Fruit fly (Drosophila melanogaster) whole organism, wandering third instar larva: ENCODE results near the gene sloth2.
A peak's percentile ranks its signal among the peaks of the same experiment; 100 is the strongest.

ENCODE experiments used
- Abd-B ChIP-seq: fragments of >200 bp; optimal IDR thresholded peaks from 2 replicates; lab custom pipeline; 2017; ENCODE audit warnings: missing biosample characterization, missing genetic modification characterization
- CG32264 ChIP-seq: fragments of 200-800 bp; sonication (Bioruptor generic); optimal IDR thresholded peaks from 2 replicates; lab custom pipeline; 2016; ENCODE audit warnings: missing biosample characterization, missing genetic modification characterization
- CG9705 ChIP-seq: fragments of 200-800 bp; sonication (Bioruptor generic); optimal IDR thresholded peaks from 2 replicates; lab custom pipeline; 2018; ENCODE audit warnings: missing biosample characterization, mild to moderate bottlenecking, missing genetic modification characterization
- CrebA ChIP-seq: fragments of 200-800 bp; sonication (Bioruptor generic); optimal IDR thresholded peaks from 2 replicates; lab custom pipeline; 2016; ENCODE audit warnings: missing biosample characterization, mild to moderate bottlenecking, missing genetic modification characterization, borderline replicate concordance
- Dfd ChIP-seq: fragments of >200 bp; optimal IDR thresholded peaks from 2 replicates; lab custom pipeline; 2017; ENCODE audit warnings: missing biosample characterization, missing genetic modification characterization
- Dif ChIP-seq: fragments of 200-275, 200-300 bp; sonication (Bioruptor generic); optimal IDR thresholded peaks from 2 replicates; lab custom pipeline; 2018; ENCODE audit warnings: missing biosample characterization, missing genetic modification characterization; ENCODE audit not compliant: partially characterized antibody
- GATAd ChIP-seq: sonication (Bioruptor generic); optimal IDR thresholded peaks from 2 replicates; lab custom pipeline; 2016; ENCODE audit warnings: missing biosample characterization, missing genetic modification characterization
- HLH106 ChIP-seq: fragments of 200-800 bp; optimal IDR thresholded peaks from 3 replicates; lab custom pipeline; 2019; ENCODE audit warnings: missing biosample characterization, mild to moderate bottlenecking, missing genetic modification characterization, moderate library complexity
- Hnf4 ChIP-seq: fragments of 200-800 bp; sonication (Bioruptor generic); optimal IDR thresholded peaks from 2 replicates; lab custom pipeline; 2016; ENCODE audit warnings: missing biosample characterization, mild to moderate bottlenecking, missing genetic modification characterization
- Hr78 ChIP-seq: fragments of >200 bp; optimal IDR thresholded peaks from 2 replicates; lab custom pipeline; 2017; ENCODE audit warnings: missing biosample characterization, missing genetic modification characterization
- Jra ChIP-seq: sonication (Bioruptor generic); optimal IDR thresholded peaks from 2 replicates; lab custom pipeline; 2016; ENCODE audit warnings: missing biosample characterization, missing genetic modification characterization
- Mio ChIP-seq: sonication (Bioruptor generic); optimal IDR thresholded peaks from 2 replicates; lab custom pipeline; 2016; ENCODE audit warnings: missing biosample characterization, missing genetic modification characterization
- N ChIP-seq: fragments of >200 bp; optimal IDR thresholded peaks from 2 replicates; lab custom pipeline; 2018; ENCODE audit warnings: missing biosample characterization, missing external identifiers, missing genetic modification characterization
- OdsH ChIP-seq: fragments of 200-800 bp; sonication (Bioruptor generic); optimal IDR thresholded peaks from 2 replicates; lab custom pipeline; 2016; ENCODE audit warnings: missing biosample characterization, mild to moderate bottlenecking, missing genetic modification characterization
- Rel ChIP-seq, 2 experiments: fragments of 200-800 bp; sonication (Bioruptor generic) in 1 of 2; optimal IDR thresholded peaks; 2 replicates in 1 of 2; 3 replicates in 1 of 2; lab custom pipeline; 2016 to 2019; ENCODE audit warnings: mild to moderate bottlenecking in 2 of 2, missing biosample characterization in 2 of 2, missing genetic modification characterization in 2 of 2, moderate library complexity in 1 of 2
- Sp1 ChIP-seq: fragments of 200-800 bp; sonication (Bioruptor generic); optimal IDR thresholded peaks from 3 replicates; lab custom pipeline; 2019; ENCODE audit warnings: missing biosample characterization, mild to moderate bottlenecking, missing genetic modification characterization, moderate library complexity
- Vsx2 ChIP-seq: fragments of 200-300, 225-300 bp; sonication (Bioruptor generic); optimal IDR thresholded peaks from 2 replicates; lab custom pipeline; 2018; ENCODE audit warnings: missing biosample characterization, missing genetic modification characterization; ENCODE audit not compliant: partially characterized antibody
- br ChIP-seq: fragments of 200-800 bp; sonication (Bioruptor generic); optimal IDR thresholded peaks from 2 replicates; lab custom pipeline; 2016; ENCODE audit warnings: missing biosample characterization, missing genetic modification characterization
- dl ChIP-seq, 2 experiments: fragments of 175-275, 200-275 bp in 1 of 2; fragments of 200-275 bp in 1 of 2; sonication (Bioruptor generic); optimal IDR thresholded peaks; lab custom pipeline; 2018; ENCODE audit warnings: mild to moderate bottlenecking in 2 of 2, missing biosample characterization in 2 of 2, missing genetic modification characterization in 2 of 2, moderate library complexity in 2 of 2; ENCODE audit not compliant: partially characterized antibody in 2 of 2, insufficient read depth in 1 of 2
- dmrt93B ChIP-seq: fragments of 200-800 bp; sonication (Bioruptor generic); optimal IDR thresholded peaks from 2 replicates; lab custom pipeline; 2018; ENCODE audit warnings: missing biosample characterization, mild to moderate bottlenecking, missing genetic modification characterization
- dsf ChIP-seq: sonication (Bioruptor generic); optimal IDR thresholded peaks from 2 replicates; lab custom pipeline; 2016; ENCODE audit warnings: missing biosample characterization, missing genetic modification characterization, borderline replicate concordance
- ey ChIP-seq: fragments of 200-800 bp; sonication (Bioruptor generic); optimal IDR thresholded peaks from 2 replicates; lab custom pipeline; 2016; ENCODE audit warnings: missing biosample characterization, missing genetic modification characterization
- foxo ChIP-seq, 2 experiments: fragments of 200-800 bp; sonication (Bioruptor generic); optimal IDR thresholded peaks; 2 replicates in 1 of 2; 3 replicates in 1 of 2; lab custom pipeline; 2016 to 2017; ENCODE audit warnings: missing biosample characterization in 2 of 2, missing genetic modification characterization in 2 of 2
- fru ChIP-seq: fragments of 200-800 bp; sonication (Bioruptor generic); optimal IDR thresholded peaks from 3 replicates; lab custom pipeline; 2016; ENCODE audit warnings: missing biosample characterization, mild to moderate bottlenecking, missing genetic modification characterization
- h ChIP-seq: fragments of 200-800 bp; sonication (Bioruptor generic); optimal IDR thresholded peaks from 3 replicates; lab custom pipeline; 2016; ENCODE audit warnings: missing biosample characterization, mild to moderate bottlenecking, missing genetic modification characterization
- jim ChIP-seq: fragments of 175-275, 200-325 bp; sonication (Bioruptor generic); optimal IDR thresholded peaks from 2 replicates; lab custom pipeline; 2016; ENCODE audit warnings: missing biosample characterization, mild to moderate bottlenecking, missing genetic modification characterization
- lola ChIP-seq: fragments of >200 bp; optimal IDR thresholded peaks from 2 replicates; lab custom pipeline; 2017; ENCODE audit warnings: missing biosample characterization, missing genetic modification characterization
- pan ChIP-seq: fragments of >200 bp; optimal IDR thresholded peaks from 2 replicates; lab custom pipeline; 2017
- psq ChIP-seq: fragments of 200-800 bp; sonication (Bioruptor generic); optimal IDR thresholded peaks from 3 replicates; lab custom pipeline; 2017; ENCODE audit warnings: missing biosample characterization, mild to moderate bottlenecking, missing genetic modification characterization, moderate library complexity
- rgr ChIP-seq: fragments of 200-800 bp; sonication (Bioruptor generic); optimal IDR thresholded peaks from 3 replicates; lab custom pipeline; 2016; ENCODE audit warnings: missing biosample characterization, mild to moderate bottlenecking, missing genetic modification characterization
- sv ChIP-seq: fragments of 200-800 bp; sonication (Bioruptor generic); optimal IDR thresholded peaks from 3 replicates; lab custom pipeline; 2016; ENCODE audit warnings: missing biosample characterization, missing genetic modification characterization
- tai ChIP-seq: sonication (Bioruptor generic); optimal IDR thresholded peaks from 2 replicates; lab custom pipeline; 2016; ENCODE audit warnings: missing biosample characterization, missing genetic modification characterization
- usp ChIP-seq: fragments of >200 bp; optimal IDR thresholded peaks from 2 replicates; lab custom pipeline; 2017; ENCODE audit warnings: missing biosample characterization, missing genetic modification characterization
- woc ChIP-seq: sonication (Bioruptor generic); optimal IDR thresholded peaks from 2 replicates; lab custom pipeline; 2016; ENCODE audit warnings: missing biosample characterization, mild to moderate bottlenecking, missing genetic modification characterization

sloth2 gene

DNA sequence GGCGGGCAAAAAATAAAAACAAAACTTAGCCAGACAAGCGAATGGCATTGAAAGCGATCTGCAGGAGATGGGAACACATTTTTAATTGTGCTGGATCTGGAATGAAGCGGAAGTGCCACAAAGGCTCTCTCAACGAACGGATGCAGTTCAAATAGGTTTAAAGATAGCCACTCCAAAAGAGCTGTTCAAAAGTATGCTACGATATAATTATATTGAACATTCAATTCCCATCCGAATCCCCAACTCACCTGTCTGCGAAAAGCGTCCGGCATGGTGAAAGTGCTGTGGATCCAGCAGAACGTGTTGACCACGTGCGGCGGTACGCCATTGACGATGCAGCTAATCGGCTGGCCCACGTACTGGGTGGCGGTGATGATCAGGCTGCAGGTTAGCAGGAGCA lies 34.2 kb upstream of the sloth2 start:
- TF ChIP-seq br (GFP tag; lab: Kevin White, UChicago), result no peak

DNA sequence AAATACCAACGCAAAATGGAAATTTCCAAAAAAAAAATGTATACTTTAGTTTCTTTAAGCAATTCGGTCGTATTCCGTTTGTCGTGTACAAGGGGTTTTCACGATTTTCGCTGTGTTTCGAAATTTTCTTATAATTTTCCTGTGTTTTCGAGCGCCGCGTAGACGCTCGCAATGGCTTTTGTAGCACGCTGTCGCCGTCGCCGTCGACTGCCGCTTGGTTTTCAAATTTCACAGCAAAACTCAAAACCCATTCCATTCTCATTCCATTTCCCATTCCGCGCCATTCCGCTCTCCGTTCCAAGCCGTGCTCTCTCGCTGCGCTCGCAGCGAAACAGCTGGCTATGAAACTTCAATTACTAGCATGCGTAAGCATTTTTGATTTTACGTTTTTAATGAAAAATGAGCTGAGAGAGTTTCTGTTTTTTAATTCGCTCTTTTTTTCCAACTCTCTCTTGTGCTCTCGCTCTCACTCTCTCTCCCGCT lies 29.6 kb upstream of the sloth2 start:
- TF ChIP-seq usp (GFP tag; lab: Kevin White, UChicago) (no peak), psq (GFP tag; lab: Kevin White, UChicago) (peak; percentile 24), HLH106 (tag; lab: Kevin White, UChicago) (peak; percentile 4), N (GFP tag; lab: Kevin White, UChicago) (no peak), fru (GFP tag; lab: Kevin White, UChicago) (peak; percentile 53), Hnf4 (no peak), OdsH (GFP tag; lab: Kevin White, UChicago) (no peak), jim (GFP tag; lab: Kevin White, UChicago) (no peak), Rel (GFP tag; optimal IDR thresholded peaks at IDR 0.05; lab: Kevin White, UChicago) (no peak), Rel (tag; optimal IDR thresholded peaks at IDR 0.05; lab: Kevin White, UChicago) (no peak), dl (GFP tag; optimal IDR thresholded peaks at IDR 0.05; lab: Kevin White, UChicago; ENCODE audit: insufficient read depth in 1 of 2, partially characterized antibody in 2 of 2) (peak; percentile 31 to 60), foxo (GFP tag; optimal IDR thresholded peaks at IDR 0.05; lab: Kevin White, UChicago) (peak; percentile 11 to 40), Sp1 (GFP tag; lab: Kevin White, UChicago) (no peak), lola (no peak), Dfd (no peak), h (GFP tag; lab: Kevin White, UChicago) (peak; percentile 8), dmrt93B (no peak), Jra (GFP tag; lab: Kevin White, UChicago) (no peak), sv (no peak), GATAd (GFP tag; lab: Kevin White, UChicago) (no peak), CG9705 (GFP tag; lab: Kevin White, UChicago) (no peak), ey (GFP tag; lab: Kevin White, UChicago) (peak; percentile 4), rgr (GFP tag; lab: Kevin White, UChicago) (peak; percentile 17), CG32264 (GFP tag; lab: Kevin White, UChicago) (no peak), Vsx2 (GFP tag; lab: Kevin White, UChicago) (peak; percentile 75), woc (GFP tag; lab: Kevin White, UChicago) (no peak), pan (lab: Kevin White, UChicago) (no peak), dsf (GFP tag; lab: Kevin White, UChicago) (no peak), Hr78 (GFP tag; lab: Kevin White, UChicago) (no peak), br (GFP tag; lab: Kevin White, UChicago) (peak; percentile 29), Abd-B (GFP tag; lab: Kevin White, UChicago) (no peak), Dif (GFP tag; lab: Kevin White, UChicago) (peak; percentile 71), Mio (GFP tag; lab: Kevin White, UChicago) (no peak), CrebA (GFP tag; lab: Kevin White, UChicago) (no peak)

DNA sequence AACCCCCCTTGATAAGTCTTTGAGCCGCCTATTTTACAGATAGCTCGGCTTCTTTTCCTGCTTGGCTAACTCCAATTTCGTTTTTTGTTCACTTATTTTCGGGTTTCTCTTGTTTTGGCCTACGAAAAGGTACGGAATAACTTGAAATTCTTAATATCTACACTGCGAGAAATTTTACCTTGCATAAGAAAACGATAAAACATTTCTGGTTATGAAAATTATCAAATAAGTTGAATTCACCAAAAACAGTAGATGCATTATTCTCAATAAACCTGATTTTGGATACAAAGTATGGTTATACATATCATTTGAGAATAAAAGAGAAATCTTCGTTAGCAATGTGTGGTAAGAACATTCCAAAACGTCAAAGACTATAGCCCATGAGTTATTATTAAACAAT lies 29.1 kb upstream of the sloth2 start:
- TF ChIP-seq fru (GFP tag; lab: Kevin White, UChicago) (peak; percentile 55), Sp1 (GFP tag; lab: Kevin White, UChicago) (peak; percentile 62), dsf (GFP tag; lab: Kevin White, UChicago) (no peak), Hnf4 (peak; percentile 34), woc (GFP tag; lab: Kevin White, UChicago) (peak; percentile 12), Jra (GFP tag; lab: Kevin White, UChicago) (no peak), h (GFP tag; lab: Kevin White, UChicago) (peak; percentile 9), foxo (GFP tag; optimal IDR thresholded peaks at IDR 0.05; lab: Kevin White, UChicago) (peak in 1 of 2 experiments; percentile 27), HLH106 (tag; lab: Kevin White, UChicago) (peak; percentile 34), Mio (GFP tag; lab: Kevin White, UChicago) (no peak), OdsH (GFP tag; lab: Kevin White, UChicago) (peak; percentile 2), rgr (GFP tag; lab: Kevin White, UChicago) (peak; percentile 24), tai (GFP tag; lab: Kevin White, UChicago) (peak; percentile 43)
